Worm (Caenorhabditis elegans) whole organism, L4 larva: ENCODE measurements around the gene ugtp-1.
A peak's percentile ranks its signal among the peaks of the same experiment; 100 is the strongest.

ENCODE experiments used
- D1046.2 ChIP-seq: fragments of 200-800 bp; sonication (Bioruptor generic); IDR thresholded peaks from 2 replicates; pipeline ENCODE4 v1.3.6; 2022; ENCODE audit warnings: missing genetic modification characterization, missing compliant biosample characterization
- F26F4.8 ChIP-seq: fragments of 200-800 bp; sonication (Bioruptor generic); conservative IDR thresholded peaks from 2 replicates; pipeline ENCODE4 v1.3.6; 2022; ENCODE audit warnings: missing genetic modification characterization, missing compliant biosample characterization
- F49E8.2 ChIP-seq: sonication (generic microtip); optimal IDR thresholded peaks from 2 replicates; lab custom pipeline; 2016; ENCODE audit warnings: missing compliant biosample characterization, mild to moderate bottlenecking, missing genetic modification characterization, borderline replicate concordance
- T20F7.1 ChIP-seq: fragments of 200-800 bp; sonication (Bioruptor generic); optimal IDR thresholded peaks from 2 replicates; lab custom pipeline; 2018; ENCODE audit warnings: mild to moderate bottlenecking, missing genetic modification characterization, missing compliant biosample characterization
- Y105C5A.15 ChIP-seq: fragments of 200-800 bp; sonication (Bioruptor generic); IDR thresholded peaks from 2 replicates; pipeline ENCODE4 v1.3.6; 2022; ENCODE audit warnings: missing genetic modification characterization, missing compliant biosample characterization
- Y48G9A.11 ChIP-seq: fragments of 200-800 bp; sonication (Bioruptor generic); IDR thresholded peaks from 2 replicates; pipeline ENCODE4 v1.3.6; 2022; ENCODE audit warnings: missing genetic modification reagents, missing genetic modification characterization, missing compliant biosample characterization
- ZK337.2 ChIP-seq: fragments of 200-800 bp; sonication (Bioruptor generic); IDR thresholded peaks from 2 replicates; pipeline ENCODE4 v1.3.6; 2022; ENCODE audit warnings: missing genetic modification reagents, missing genetic modification characterization, missing compliant biosample characterization
- ZK546.5 ChIP-seq, 2 experiments: sonication (generic microtip); optimal IDR thresholded peaks; 2 replicates each; lab custom pipeline; 2017; ENCODE audit warnings: missing biosample characterization in 2 of 2, missing genetic modification characterization in 2 of 2
- aha-1 ChIP-seq: fragments of 150-350 bp; peaks from one replicate; lab custom pipeline; 2014; ENCODE audit warnings: missing biosample characterization, missing genetic modification characterization
- ama-1 ChIP-seq: fragments of 150-350 bp; optimal IDR thresholded peaks from 2 replicates; lab custom pipeline; 2014; ENCODE audit warnings: inconsistent platforms, mixed read lengths
- attf-4 ChIP-seq: sonication (generic microtip); optimal IDR thresholded peaks from 3 replicates; lab custom pipeline; 2017; ENCODE audit warnings: missing biosample characterization, missing genetic modification characterization
- ceh-32 ChIP-seq: sonication (generic microtip); optimal IDR thresholded peaks from 2 replicates; lab custom pipeline; 2016; ENCODE audit warnings: mild to moderate bottlenecking, missing genetic modification characterization, missing compliant biosample characterization; ENCODE audit not compliant: poor library complexity
- ceh-82 ChIP-seq: sonication (generic microtip); optimal IDR thresholded peaks from 2 replicates; lab custom pipeline; 2017; ENCODE audit warnings: missing biosample characterization, missing genetic modification characterization
- cey-2 ChIP-seq: sonication (generic microtip); optimal IDR thresholded peaks from 3 replicates; lab custom pipeline; 2017; ENCODE audit warnings: missing genetic modification characterization, mild to moderate bottlenecking, missing compliant biosample characterization, antibody characterized with exemption, borderline replicate concordance; ENCODE audit not compliant: insufficient read depth
- ctbp-1 ChIP-seq: fragments of 200-800 bp; sonication (Bioruptor generic); IDR thresholded peaks from 2 replicates; pipeline ENCODE4 v1.3.6; 2022; ENCODE audit warnings: missing genetic modification reagents, missing genetic modification characterization, missing compliant biosample characterization
- daf-19 ChIP-seq: fragments of 200-800 bp; sonication (Bioruptor generic); conservative IDR thresholded peaks from 2 replicates; pipeline ENCODE4 v1.3.6; 2022; ENCODE audit warnings: missing genetic modification characterization, missing compliant biosample characterization
- dmd-8 ChIP-seq: fragments of 200-800 bp; sonication (Bioruptor generic); IDR thresholded peaks from 2 replicates; pipeline ENCODE4 v1.3.6; 2022; ENCODE audit warnings: missing genetic modification characterization, missing compliant biosample characterization
- dmd-9 ChIP-seq: fragments of 200-800 bp; sonication (Bioruptor generic); IDR thresholded peaks from 2 replicates; pipeline ENCODE4 v1.3.6; 2022; ENCODE audit warnings: missing genetic modification reagents, missing genetic modification characterization, missing compliant biosample characterization
- dpl-1 ChIP-seq: fragments of 150-350 bp; optimal IDR thresholded peaks from 2 replicates; lab custom pipeline; 2014; ENCODE audit warnings: missing biosample characterization, missing genetic modification reagents, missing genetic modification characterization
- duxl-1 ChIP-seq: sonication (generic microtip); optimal IDR thresholded peaks from 2 replicates; lab custom pipeline; 2016; ENCODE audit warnings: mild to moderate bottlenecking, missing genetic modification characterization, moderate library complexity, missing compliant biosample characterization; ENCODE audit not compliant: poor library complexity
- egl-27 ChIP-seq: sonication (generic microtip); optimal IDR thresholded peaks from 3 replicates; lab custom pipeline; 2017; ENCODE audit warnings: missing biosample characterization, missing genetic modification reagents, missing genetic modification characterization
- fkh-10 ChIP-seq: fragments of 150-350 bp; optimal IDR thresholded peaks from 2 replicates; lab custom pipeline; 2014; ENCODE audit warnings: missing biosample characterization, missing genetic modification reagents, missing genetic modification characterization
- fos-1 ChIP-seq: fragments of 150-350 bp; optimal IDR thresholded peaks from 2 replicates; lab custom pipeline; 2014; ENCODE audit warnings: missing biosample characterization, missing genetic modification characterization
- gei-8 ChIP-seq: fragments of 200-800 bp; sonication (Bioruptor generic); optimal IDR thresholded peaks from 2 replicates; lab custom pipeline; 2018; ENCODE audit warnings: mild to moderate bottlenecking, missing genetic modification characterization, missing compliant biosample characterization
- hif-1 ChIP-seq, 2 experiments: sonication (generic microtip); optimal IDR thresholded peaks; 2 replicates each; lab custom pipeline; 2016 to 2017; ENCODE audit warnings: missing compliant biosample characterization in 2 of 2, missing genetic modification characterization in 2 of 2, missing genetic modification reagents in 2 of 2, missing genotype in 2 of 2, mild to moderate bottlenecking in 1 of 2
- jun-1 ChIP-seq: fragments of 150-350 bp; optimal IDR thresholded peaks from 2 replicates; lab custom pipeline; 2014; ENCODE audit warnings: missing biosample characterization, missing genetic modification reagents, missing genetic modification characterization
- lim-7 ChIP-seq: fragments of 200-800 bp; sonication (Bioruptor generic); IDR thresholded peaks from 2 replicates; pipeline ENCODE4 v1.3.6; 2022; ENCODE audit warnings: missing genetic modification characterization, missing compliant biosample characterization
- lin-13 ChIP-seq: fragments of 150-350 bp; optimal IDR thresholded peaks from 2 replicates; lab custom pipeline; 2014; ENCODE audit warnings: missing biosample characterization, missing genetic modification reagents, missing genetic modification characterization
- lin-15B ChIP-seq: fragments of 150-350 bp; sonication (generic microtip); optimal IDR thresholded peaks from 3 replicates; lab custom pipeline; 2014; ENCODE audit warnings: missing biosample characterization, missing genetic modification characterization
- lin-38 ChIP-seq: fragments of 200-800 bp; sonication (Bioruptor generic); IDR thresholded peaks from 2 replicates; pipeline ENCODE4 v1.3.6; 2022; ENCODE audit warnings: missing genetic modification reagents, missing genetic modification characterization, missing compliant biosample characterization
- lir-3 ChIP-seq: sonication (generic microtip); optimal IDR thresholded peaks from 2 replicates; lab custom pipeline; 2016; ENCODE audit warnings: mild to moderate bottlenecking, missing genetic modification characterization, missing compliant biosample characterization
- lsy-2 ChIP-seq, 2 experiments: fragments of 150-350 bp in 1 of 2; sonication (generic microtip) in 1 of 2; optimal IDR thresholded peaks; 2 replicates each; lab custom pipeline; 2014 to 2017; ENCODE audit warnings: missing biosample characterization in 2 of 2, missing genetic modification characterization in 2 of 2
- mdt-29 ChIP-seq: fragments of 200-800 bp; sonication (Bioruptor generic); IDR thresholded peaks from 2 replicates; pipeline ENCODE4 v1.3.6; 2022; ENCODE audit warnings: missing genetic modification reagents, missing genetic modification characterization, missing compliant biosample characterization
- nhr-102 ChIP-seq: sonication (generic microtip); optimal IDR thresholded peaks from 2 replicates; lab custom pipeline; 2016; ENCODE audit warnings: mild to moderate bottlenecking, missing genetic modification characterization, moderate library complexity, missing compliant biosample characterization
- nhr-111 ChIP-seq: fragments of 200-800 bp; sonication (Bioruptor generic); optimal IDR thresholded peaks from 2 replicates; lab custom pipeline; 2018; ENCODE audit warnings: mild to moderate bottlenecking, missing genetic modification characterization, missing compliant biosample characterization
- nhr-41 ChIP-seq: fragments of 200-800 bp; sonication (Bioruptor generic); IDR thresholded peaks from 2 replicates; pipeline ENCODE4 v1.3.6; 2022; ENCODE audit warnings: missing genetic modification reagents, missing genetic modification characterization, missing compliant biosample characterization
- nhr-6 ChIP-seq: fragments of 150-350 bp; optimal IDR thresholded peaks from 2 replicates; lab custom pipeline; 2014; ENCODE audit warnings: missing biosample characterization, missing genetic modification characterization
- nhr-77 ChIP-seq: fragments of 150-350 bp; optimal IDR thresholded peaks from 2 replicates; lab custom pipeline; 2014; ENCODE audit warnings: missing biosample characterization, missing genetic modification characterization
- pqm-1 ChIP-seq: sonication (generic microtip); optimal IDR thresholded peaks from 2 replicates; lab custom pipeline; 2017; ENCODE audit warnings: missing biosample characterization, missing genetic modification characterization
- saeg-2 ChIP-seq: fragments of 200-800 bp; sonication (Bioruptor generic); IDR thresholded peaks from 2 replicates; pipeline ENCODE4 v1.3.6; 2022; ENCODE audit warnings: missing genetic modification reagents, missing genetic modification characterization, missing compliant biosample characterization
- sdz-12 ChIP-seq: fragments of 200-800 bp; sonication (Bioruptor generic); optimal IDR thresholded peaks from 2 replicates; lab custom pipeline; 2018; ENCODE audit warnings: mild to moderate bottlenecking, missing genetic modification characterization, missing compliant biosample characterization
- set-16 ChIP-seq: fragments of 200-800 bp; sonication (Bioruptor generic); IDR thresholded peaks from 2 replicates; pipeline ENCODE4 v1.3.6; 2022; ENCODE audit warnings: missing genetic modification reagents, missing genetic modification characterization, missing compliant biosample characterization
- skn-1 ChIP-seq: fragments of 150-350 bp; optimal IDR thresholded peaks from 2 replicates; lab custom pipeline; 2014; ENCODE audit warnings: missing biosample characterization, missing genetic modification characterization
- snpc-1.2 ChIP-seq: fragments of 200-800 bp; sonication (Bioruptor generic); IDR thresholded peaks from 2 replicates; pipeline ENCODE4 v1.3.6; 2022; ENCODE audit warnings: missing genetic modification reagents, missing genetic modification characterization, missing compliant biosample characterization
- tag-97 ChIP-seq: fragments of 200-800 bp; sonication (Bioruptor generic); IDR thresholded peaks from 2 replicates; pipeline ENCODE4 v1.3.6; 2022; ENCODE audit warnings: missing genetic modification characterization, missing compliant biosample characterization
- unc-39 ChIP-seq: sonication (generic microtip); optimal IDR thresholded peaks from 2 replicates; lab custom pipeline; 2017; ENCODE audit warnings: missing biosample characterization, missing genetic modification characterization
- vab-7 ChIP-seq: fragments of 200-800 bp; sonication (Bioruptor generic); IDR thresholded peaks from 2 replicates; pipeline ENCODE4 v1.3.6; 2022; ENCODE audit warnings: missing genetic modification reagents, missing genetic modification characterization, missing compliant biosample characterization
- zfp-2 ChIP-seq: sonication (generic microtip); optimal IDR thresholded peaks from 2 replicates; lab custom pipeline; 2016; ENCODE audit warnings: mild to moderate bottlenecking, missing genetic modification characterization, missing compliant biosample characterization
- zfp-3 ChIP-seq: fragments of 200-800 bp; sonication (Bioruptor generic); conservative IDR thresholded peaks from 2 replicates; pipeline ENCODE4 v1.3.6; 2022; ENCODE audit warnings: missing genetic modification reagents, missing genetic modification characterization, missing compliant biosample characterization
- zip-11 ChIP-seq: fragments of 200-800 bp; sonication (Bioruptor generic); IDR thresholded peaks from 2 replicates; pipeline ENCODE4 v1.3.6; 2022; ENCODE audit warnings: missing genetic modification characterization, missing compliant biosample characterization
- ztf-11 ChIP-seq: fragments of 150-350 bp; optimal IDR thresholded peaks from 2 replicates; lab custom pipeline; 2014; ENCODE audit warnings: missing biosample characterization, missing genetic modification characterization

The ugtp-1 gene

ce11 chrIII:8797211-8797733, 46.8 kb upstream of the ugtp-1 start (continued):
- TF ChIP-seq dmd-8 (no peak), F26F4.8 (no peak), duxl-1 (tag; lab: Kevin White, UChicago) (no peak), skn-1 (no peak), ceh-82 (no peak), saeg-2 (GFP tag; lab: Robert Waterston, UW) (peak; percentile 46; the same call in 1 of the 2 replicates), ceh-32 (tag; lab: Kevin White, UChicago) (no peak), set-16 (GFP tag; lab: Robert Waterston, UW) (peak; percentile 58), lin-13 (GFP tag; lab: Kevin White, UChicago) (peak; percentile 79), attf-4 (tag; lab: Kevin White, UChicago) (peak; percentile 19), T20F7.1 (peak; percentile 72), fos-1 (tag; lab: Kevin White, UChicago) (no peak), vab-7 (GFP tag; lab: Robert Waterston, UW) (no peak), ZK546.5 (tag; optimal IDR thresholded peaks at IDR 0.05; lab: Kevin White, UChicago) (peak in 1 of 2 experiments; percentile 21), lin-15B (tag; lab: Kevin White, UChicago) (no peak), ctbp-1 (GFP tag; lab: Robert Waterston, UW) (peak; percentile 92), sdz-12 (no peak), Y48G9A.11 (no peak), ZK337.2 (GFP tag; lab: Robert Waterston, UW) (0 out of 2 replicates have a peak, but pooled peaks have one; percentile 41), nhr-77 (peak; percentile 93), gei-8 (GFP tag; lab: Kevin White, UChicago) (peak; percentile 72), ztf-11 (tag; lab: Kevin White, UChicago) (no peak), nhr-111 (no peak), F49E8.2 (tag; lab: Kevin White, UChicago) (no peak), zfp-2 (tag; lab: Kevin White, UChicago) (peak; percentile 57), jun-1 (tag; lab: Kevin White, UChicago) (peak; percentile 82), D1046.2 (no peak), zfp-3 (GFP tag; lab: Robert Waterston, UW) (0 out of 2 replicates have a peak, but pooled peaks have one; percentile 21), unc-39 (tag; lab: Kevin White, UChicago) (no peak), daf-19 (GFP tag; lab: Robert Waterston, UW) (peak; percentile 62; the same call in 1 of the 2 replicates), zip-11 (GFP tag; lab: Robert Waterston, UW) (no peak), lir-3 (tag; lab: Kevin White, UChicago) (no peak), nhr-102 (tag; lab: Kevin White, UChicago) (peak; percentile 78), cey-2 (tag; lab: Kevin White, UChicago) (peak; percentile 53), hif-1 (tag; optimal IDR thresholded peaks at IDR 0.05; lab: Kevin White, UChicago) (peak; percentile 46 to 80), lin-38 (GFP tag; lab: Robert Waterston, UW) (peak; percentile 42), dpl-1 (GFP tag; lab: Kevin White, UChicago) (peak; percentile 58), dmd-9 (GFP tag; lab: Robert Waterston, UW) (no peak), pqm-1 (peak; percentile 94), egl-27 (tag; lab: Kevin White, UChicago) (no peak), nhr-41 (peak; percentile 54; the same call in 1 of the 2 replicates), lim-7 (GFP tag; lab: Robert Waterston, UW) (0 out of 2 replicates have a peak, but pooled peaks have one; percentile 43), lsy-2 (tag; optimal IDR thresholded peaks at IDR 0.05; lab: Kevin White, UChicago) (peak; percentile 90 to 94), snpc-1.2 (no peak), mdt-29 (GFP tag; lab: Robert Waterston, UW) (no peak), fkh-10 (GFP tag; lab: Kevin White, UChicago) (peak; percentile 86), aha-1 (tag; lab: Kevin White, UChicago) (peak; percentile 74), Y105C5A.15 (no peak), tag-97 (GFP tag; lab: Robert Waterston, UW) (no peak), nhr-6 (tag; lab: Kevin White, UChicago) (peak; percentile 40), ama-1 (lab: Kevin White, UChicago) (peak; percentile 37)
